Worm (Caenorhabditis elegans) whole organism, L2 larva: ENCODE measurements around the gene srbc-76.
"Not testable (repeated sequence)": the region's sequence is repeated elsewhere in the genome, so short reads cannot be mapped to it uniquely, and the experiment has no call there.

ENCODE experiments used
- R02D3.7 ChIP-seq: fragments of 150-350 bp; optimal IDR thresholded peaks from 2 replicates; lab custom pipeline; 2014; ENCODE audit warnings: missing biosample characterization, missing genetic modification characterization
- Y55F3AM.14 ChIP-seq: fragments of 200-800 bp; sonication (Bioruptor generic); optimal IDR thresholded peaks from 2 replicates; lab custom pipeline; 2018; ENCODE audit warnings: mild to moderate bottlenecking, missing genetic modification characterization, missing compliant biosample characterization
- ZK546.5 ChIP-seq: sonication (generic microtip); optimal IDR thresholded peaks from 2 replicates; lab custom pipeline; 2017; ENCODE audit warnings: missing biosample characterization, missing genetic modification characterization
- aly-2 ChIP-seq: fragments of 150-350 bp; optimal IDR thresholded peaks from 2 replicates; lab custom pipeline; 2014; ENCODE audit warnings: missing biosample characterization, missing genetic modification characterization
- ama-1 ChIP-seq: fragments of 150-350 bp; optimal IDR thresholded peaks from 2 replicates; lab custom pipeline; 2018; ENCODE audit warnings: inconsistent platforms
- blmp-1 ChIP-seq: sonication (generic microtip); optimal IDR thresholded peaks from 2 replicates; lab custom pipeline; 2017; ENCODE audit warnings: missing genetic modification characterization, mild to moderate bottlenecking, missing compliant biosample characterization, antibody characterized with exemption, moderate library complexity; ENCODE audit not compliant: insufficient read depth
- ceh-16 ChIP-seq: fragments of 150-350 bp; optimal IDR thresholded peaks from 2 replicates; lab custom pipeline; 2014; ENCODE audit warnings: missing biosample characterization, missing genetic modification characterization
- crh-2 ChIP-seq: sonication (generic microtip); optimal IDR thresholded peaks from 2 replicates; lab custom pipeline; 2017; ENCODE audit warnings: missing biosample characterization, missing genetic modification characterization
- egl-27 ChIP-seq: sonication (generic microtip); optimal IDR thresholded peaks from 3 replicates; lab custom pipeline; 2017; ENCODE audit warnings: missing biosample characterization, missing genetic modification reagents, missing genetic modification characterization
- elt-1 ChIP-seq: fragments of 150-350 bp; optimal IDR thresholded peaks from 2 replicates; lab custom pipeline; 2014; ENCODE audit warnings: missing biosample characterization, missing genetic modification characterization
- elt-3 ChIP-seq: sonication (generic microtip); optimal IDR thresholded peaks from 2 replicates; lab custom pipeline; 2017; ENCODE audit warnings: missing biosample characterization, missing genetic modification characterization
- gmeb-1 ChIP-seq: fragments of 150-350 bp; optimal IDR thresholded peaks from 2 replicates; lab custom pipeline; 2014; ENCODE audit warnings: missing biosample characterization, missing genetic modification characterization
- lin-13 ChIP-seq: fragments of 150-350 bp; optimal IDR thresholded peaks from 2 replicates; lab custom pipeline; 2014; ENCODE audit warnings: missing biosample characterization, missing genetic modification reagents, missing genetic modification characterization
- lin-39 ChIP-seq: fragments of 150-350 bp; optimal IDR thresholded peaks from 2 replicates; lab custom pipeline; 2014; ENCODE audit warnings: missing biosample characterization, missing genetic modification reagents, missing genetic modification characterization
- nhr-10 ChIP-seq: sonication (generic microtip); optimal IDR thresholded peaks from 2 replicates; lab custom pipeline; 2017; ENCODE audit warnings: missing biosample characterization, missing genetic modification characterization
- nhr-11 ChIP-seq: fragments of 150-350 bp; optimal IDR thresholded peaks from 2 replicates; lab custom pipeline; 2014; ENCODE audit warnings: missing biosample characterization, missing genetic modification characterization
- nhr-129 ChIP-seq: fragments of 150-350 bp; optimal IDR thresholded peaks from 2 replicates; lab custom pipeline; 2014; ENCODE audit warnings: missing biosample characterization, missing genetic modification characterization
- nhr-23 ChIP-seq: fragments of 150-350 bp; optimal IDR thresholded peaks from 2 replicates; lab custom pipeline; 2014; ENCODE audit warnings: missing biosample characterization, missing genetic modification reagents, missing genetic modification characterization
- nhr-237 ChIP-seq: fragments of 150-350 bp; optimal IDR thresholded peaks from 2 replicates; lab custom pipeline; 2014; ENCODE audit warnings: missing biosample characterization, missing genetic modification characterization
- nhr-25 ChIP-seq: fragments of 150-350 bp; sonication (generic microtip); optimal IDR thresholded peaks from 3 replicates; lab custom pipeline; 2014; ENCODE audit warnings: missing biosample characterization, missing genetic modification characterization
- nhr-6 ChIP-seq: fragments of 150-350 bp; optimal IDR thresholded peaks from 2 replicates; lab custom pipeline; 2014; ENCODE audit warnings: missing biosample characterization, missing genetic modification characterization
- sma-3 ChIP-seq: sonication (generic microtip); optimal IDR thresholded peaks from 2 replicates; lab custom pipeline; 2016; ENCODE audit warnings: missing genetic modification reagents, missing genetic modification characterization, missing compliant biosample characterization
- sma-9 ChIP-seq, 2 experiments: fragments of 150-350 bp in 1 of 2; sonication (generic microtip) in 1 of 2; optimal IDR thresholded peaks; 2 replicates each; lab custom pipeline; 2014 to 2016; ENCODE audit warnings: missing genetic modification characterization in 2 of 2, mild to moderate bottlenecking in 1 of 2, missing biosample characterization in 1 of 2, missing compliant biosample characterization in 1 of 2, missing genetic modification reagents in 1 of 2, moderate library complexity in 1 of 2
- snpc-4 ChIP-seq: fragments of 150-350 bp; optimal IDR thresholded peaks from 2 replicates; lab custom pipeline; 2014; ENCODE audit warnings: missing biosample characterization, missing genetic modification characterization
- unc-39 ChIP-seq: fragments of 150-350 bp; optimal IDR thresholded peaks from 2 replicates; lab custom pipeline; 2014; ENCODE audit warnings: missing biosample characterization, missing genetic modification characterization
- unc-55 ChIP-seq: fragments of 150-350 bp; sonication (generic microtip); optimal IDR thresholded peaks from 3 replicates; lab custom pipeline; 2014; ENCODE audit warnings: missing biosample characterization, missing genetic modification reagents, missing genetic modification characterization
- unc-62 ChIP-seq: fragments of 150-350 bp; optimal IDR thresholded peaks from 2 replicates; lab custom pipeline; 2014; ENCODE audit warnings: missing biosample characterization, missing genetic modification reagents, missing genetic modification characterization
- zag-1 ChIP-seq: fragments of 150-350 bp; optimal IDR thresholded peaks from 2 replicates; lab custom pipeline; 2014; ENCODE audit warnings: missing biosample characterization, missing genetic modification characterization
- ztf-1 ChIP-seq: fragments of 200-800 bp; sonication (Bioruptor generic); conservative IDR thresholded peaks from 2 replicates; pipeline ENCODE4 v1.3.6; 2022; ENCODE audit warnings: missing genetic modification characterization, missing compliant biosample characterization

Gene srbc-76

DNA sequence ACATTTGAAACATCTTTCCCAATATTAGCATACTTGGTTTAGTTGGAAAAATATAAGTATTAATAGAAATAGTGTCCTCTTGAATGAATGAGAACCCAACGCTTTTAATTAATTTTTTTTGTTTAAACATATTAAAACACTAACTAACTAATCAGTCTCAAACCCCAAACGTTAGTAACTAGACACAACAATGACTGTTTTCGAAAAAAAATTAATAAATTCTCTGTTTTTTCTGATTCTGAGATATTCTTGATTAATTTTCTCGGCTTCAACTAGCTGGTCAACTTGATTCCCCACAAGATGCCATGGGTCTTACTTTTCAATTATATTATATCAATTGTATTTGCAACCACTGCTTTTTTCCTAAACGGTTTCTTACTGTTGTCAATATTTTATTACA, at the start of gene srbc-76:
Gene srbc-76 (plus strand): TSS at position 301 of the 400 bp plus-strand sequence.
- TF ChIP-seq aly-2 (tag; lab: Kevin White, UChicago) = no peak
- no peak for TF ChIP-seq sma-3 (GFP tag; lab: Kevin White, UChicago)
- no peak for TF ChIP-seq nhr-11 (tag; lab: Kevin White, UChicago)
- TF ChIP-seq snpc-4 (tag; lab: Kevin White, UChicago) = no peak
- TF ChIP-seq elt-3 (tag; lab: Kevin White, UChicago) = no peak
- TF ChIP-seq unc-39 = no peak
- no peak for TF ChIP-seq unc-62 (GFP tag; lab: Kevin White, UChicago)

DNA sequence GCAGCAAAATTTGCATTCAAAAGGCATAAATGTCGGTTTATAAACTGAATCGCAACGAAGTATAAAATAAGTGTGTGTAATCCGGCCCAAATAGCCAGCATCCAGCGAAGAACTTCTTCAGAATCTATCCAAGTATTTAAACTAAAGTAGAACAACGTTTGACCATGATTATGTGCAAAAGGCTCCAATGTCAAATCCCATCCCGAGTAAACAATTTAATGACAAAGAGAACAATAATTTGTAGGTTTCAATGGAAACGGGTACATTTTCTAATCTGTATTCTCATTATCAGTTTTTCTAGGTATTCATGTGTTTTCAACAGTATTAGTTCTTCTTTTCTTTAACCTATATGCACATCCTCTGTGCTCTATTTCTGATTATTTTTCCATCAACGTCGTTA, 44.5 kb upstream of the srbc-76 start, which contains the start of gene C41G6.12:
Gene C41G6.12 (minus strand): TSS at position 101 of the 400 bp plus-strand sequence.
- not testable (repeated sequence) for TF ChIP-seq ztf-1; lin-13 (GFP tag; lab: Kevin White, UChicago); Y55F3AM.14 (GFP tag; lab: Kevin White, UChicago)

DNA sequence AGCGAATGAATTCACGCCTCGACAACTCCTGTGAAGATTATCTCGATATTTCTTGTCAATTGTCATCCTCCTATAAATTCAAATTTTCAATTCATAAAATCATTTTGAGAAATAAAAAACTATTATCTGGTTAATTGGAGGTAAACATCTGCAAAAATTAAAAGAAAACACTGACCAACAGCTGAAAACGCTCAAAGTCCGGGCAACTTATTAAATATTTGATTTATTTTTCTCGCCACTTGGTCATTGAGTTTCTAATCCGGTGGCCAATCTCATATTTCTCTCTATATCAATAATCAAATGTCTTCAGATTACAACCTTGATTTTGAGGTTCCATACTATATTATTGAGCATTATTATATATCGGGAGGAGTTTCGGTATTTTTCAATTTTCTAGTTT, 40.3 kb upstream of the srbc-76 start, which contains the start of gene sri-24:
Gene sri-24 (plus strand): TSS at position 301 of the 400 bp plus-strand sequence.
- TF ChIP-seq unc-62 (GFP tag; lab: Kevin White, UChicago); nhr-10; elt-1 (tag; lab: Kevin White, UChicago): not testable (repeated sequence)
- TF ChIP-seq, all 48 proteins: peak for 0; not testable (repeated sequence) for 48

DNA sequence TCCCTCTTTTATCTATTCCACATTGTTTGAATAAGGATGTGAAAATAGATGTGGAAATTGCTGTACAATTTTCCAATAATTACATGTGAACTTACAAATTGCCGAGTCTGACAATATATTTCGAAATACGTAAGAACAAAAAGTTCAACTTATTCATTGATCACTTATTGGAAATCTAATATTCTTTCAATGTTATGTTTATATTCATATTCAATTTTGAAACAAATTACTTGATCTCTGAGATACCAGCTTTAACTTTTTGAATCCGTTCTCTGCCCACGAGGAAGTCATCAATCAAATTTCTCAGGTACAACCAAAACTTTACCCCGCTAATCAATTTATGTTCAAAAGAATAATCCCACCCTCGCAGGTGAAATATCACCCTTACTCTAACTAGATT, 37.0 kb upstream of the srbc-76 start, which contains the start of gene sri-26:
Gene sri-26 (plus strand): TSS at position 301 of the 400 bp plus-strand sequence.
- TF ChIP-seq nhr-237 (tag; lab: Kevin White, UChicago); unc-62 (GFP tag; lab: Kevin White, UChicago); unc-39: not testable (repeated sequence)

ce11 chrV:15216705-15217104, 35.5 kb upstream of the srbc-76 start, which contains the start of gene sri-25:
TSS of gene sri-25 (plus strand) at chrV:15217005.
- no peak for TF ChIP-seq sma-3 (GFP tag; lab: Kevin White, UChicago)
- TF ChIP-seq gmeb-1 (tag; lab: Kevin White, UChicago) = no peak
- TF ChIP-seq R02D3.7 (tag; lab: Kevin White, UChicago) = no peak
- no peak for TF ChIP-seq zag-1
- no peak for TF ChIP-seq nhr-11 (tag; lab: Kevin White, UChicago)
- no peak for TF ChIP-seq blmp-1 (tag; lab: Kevin White, UChicago)
- TF ChIP-seq elt-3 (tag; lab: Kevin White, UChicago) = no peak
- no peak for TF ChIP-seq ceh-16 (tag; lab: Kevin White, UChicago)
- TF ChIP-seq unc-39 = no peak
- no peak for TF ChIP-seq ama-1 (lab: Kevin White, UChicago)
- no peak for TF ChIP-seq elt-1 (tag; lab: Kevin White, UChicago)
- no peak for TF ChIP-seq nhr-6
- TF ChIP-seq nhr-10 = no peak
- TF ChIP-seq nhr-129 (tag; lab: Kevin White, UChicago) = no peak
- no peak for TF ChIP-seq nhr-25 (tag; lab: Kevin White, UChicago)
- TF ChIP-seq sma-9 (GFP tag; optimal IDR thresholded peaks at IDR 0.05; lab: Kevin White, UChicago) = no peak
- TF ChIP-seq sma-9 (tag; optimal IDR thresholded peaks at IDR 0.05; lab: Kevin White, UChicago) = no peak

DNA sequence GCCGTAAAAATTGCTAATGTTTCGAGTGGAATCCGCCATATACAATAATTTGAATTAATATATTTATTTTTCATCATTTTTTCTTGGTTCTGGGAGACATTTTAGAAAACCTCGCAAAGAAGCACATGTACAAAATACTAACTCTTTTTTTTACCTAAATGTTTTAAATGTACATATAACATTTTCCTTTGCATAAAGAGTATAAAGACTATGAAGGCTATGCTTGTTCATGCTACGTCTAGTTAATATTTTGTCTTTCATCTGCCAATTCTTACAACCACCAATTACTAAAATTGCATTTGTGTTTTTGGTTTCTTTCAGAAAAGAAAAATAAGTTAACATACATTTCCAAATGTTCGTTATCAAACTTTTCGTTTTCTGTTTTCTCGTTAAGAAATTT, 30.9 kb upstream of the srbc-76 start, which contains the start of gene irld-25:
Gene irld-25 (plus strand): TSS at position 301 of the 400 bp plus-strand sequence.
- TF ChIP-seq crh-2 (tag; lab: Kevin White, UChicago) (no peak), gmeb-1 (tag; lab: Kevin White, UChicago) (no peak), snpc-4 (tag; lab: Kevin White, UChicago) (no peak), nhr-11 (tag; lab: Kevin White, UChicago) (no peak), nhr-6 (no peak), unc-62 (GFP tag; lab: Kevin White, UChicago) (no peak), unc-55 (GFP tag; lab: Kevin White, UChicago) (no peak), nhr-23 (tag; lab: Kevin White, UChicago) (no peak), nhr-10 (no peak), R02D3.7 (tag; lab: Kevin White, UChicago) (no peak), egl-27 (no peak), ZK546.5 (no peak), ceh-16 (tag; lab: Kevin White, UChicago) (no peak), lin-39 (tag; lab: Kevin White, UChicago) (no peak)
